Fruit fly (Drosophila melanogaster): ENCODE measurements around the gene Coq8.

Coq8 gene

dm6 chrX:12893969-12894368 is 6.9 kb downstream of the Coq8 start:
- no peak for TF ChIP-seq Dll (optimal IDR thresholded peaks at IDR 0.05)
- no peak for TF ChIP-seq psq (optimal IDR thresholded peaks at IDR 0.05)
- no peak for TF ChIP-seq usp (GFP tag; optimal IDR thresholded peaks at IDR 0.05)
- TF ChIP-seq pan (optimal IDR thresholded peaks at IDR 0.05) = no peak
- TF ChIP-seq EcR (GFP tag; optimal IDR thresholded peaks at IDR 0.05) = no peak
- TF ChIP-seq CG8478 (optimal IDR thresholded peaks at IDR 0.05) = no peak

DNA sequence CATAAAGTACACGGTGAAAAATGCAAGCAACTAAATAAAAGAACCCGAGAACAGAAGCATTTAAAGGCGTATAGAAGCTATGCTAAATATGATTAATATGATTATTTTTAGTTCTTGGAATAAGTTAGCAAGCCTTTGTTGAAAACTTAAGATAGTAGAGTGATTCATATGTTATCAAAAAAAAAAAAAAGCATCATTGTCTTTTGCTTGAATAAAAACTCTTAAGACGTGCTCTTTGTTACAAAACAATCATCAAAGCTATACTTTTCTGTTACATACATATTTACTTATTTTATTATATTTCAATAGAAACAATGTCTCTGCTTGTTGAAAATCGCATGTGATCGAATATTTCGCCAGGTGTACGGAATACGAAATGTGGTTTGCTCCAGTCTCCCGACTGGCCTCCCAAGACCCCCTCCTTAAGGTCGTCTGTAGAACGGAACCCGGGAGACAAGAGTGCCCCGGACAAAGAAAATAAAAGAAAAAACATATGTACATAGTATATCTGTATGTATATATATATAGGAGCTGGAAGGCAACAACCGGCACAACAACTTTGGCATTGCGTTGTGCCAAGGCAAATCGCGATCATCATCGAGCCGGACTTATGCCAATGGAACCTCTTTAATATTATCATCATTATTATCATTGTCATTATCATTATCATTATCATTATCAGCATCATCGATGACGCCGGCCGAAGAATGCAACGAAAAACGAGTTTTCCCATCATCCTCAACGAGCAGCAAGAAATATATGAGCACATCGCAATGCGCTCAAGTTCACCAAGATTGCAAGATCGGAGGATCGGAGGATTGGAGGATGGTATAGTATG is 9.4 kb downstream of the Coq8 start:
- no peak for TF ChIP-seq EcR (GFP tag; optimal IDR thresholded peaks at IDR 0.05)
- no peak for TF ChIP-seq psq (optimal IDR thresholded peaks at IDR 0.05)
- TF ChIP-seq CG8478 (optimal IDR thresholded peaks at IDR 0.05) = no peak
- TF ChIP-seq Dll (optimal IDR thresholded peaks at IDR 0.05) = no peak

- TF ChIP-seq CG8478 (optimal IDR thresholded peaks at IDR 0.05) = no peak
- TF ChIP-seq psq (optimal IDR thresholded peaks at IDR 0.05) = no peak
- TF ChIP-seq Dll (optimal IDR thresholded peaks at IDR 0.05) = no peak
- TF ChIP-seq usp (GFP tag; optimal IDR thresholded peaks at IDR 0.05) = no peak
- TF ChIP-seq EcR (GFP tag; optimal IDR thresholded peaks at IDR 0.05) = no peak
- no peak for TF ChIP-seq pan (optimal IDR thresholded peaks at IDR 0.05)
These were observed 10.1 kb downstream of the Coq8 start for dm6 chrX:12890826-12891175.

- TF ChIP-seq EcR (GFP tag; optimal IDR thresholded peaks at IDR 0.05) (no peak), usp (GFP tag; optimal IDR thresholded peaks at IDR 0.05) (no peak), Dll (optimal IDR thresholded peaks at IDR 0.05) (no peak)
These were observed 10.6 kb downstream of the Coq8 start for dm6 chrX:12890166-12890825.

dm6 chrX:12889075-12889474 is 11.8 kb downstream of the Coq8 start:
- TF ChIP-seq psq (optimal IDR thresholded peaks at IDR 0.05) (no peak), EcR (GFP tag; optimal IDR thresholded peaks at IDR 0.05) (no peak), pan (optimal IDR thresholded peaks at IDR 0.05) (no peak), usp (GFP tag; optimal IDR thresholded peaks at IDR 0.05) (no peak), Dll (optimal IDR thresholded peaks at IDR 0.05) (no peak), CG8478 (optimal IDR thresholded peaks at IDR 0.05) (no peak)

DNA sequence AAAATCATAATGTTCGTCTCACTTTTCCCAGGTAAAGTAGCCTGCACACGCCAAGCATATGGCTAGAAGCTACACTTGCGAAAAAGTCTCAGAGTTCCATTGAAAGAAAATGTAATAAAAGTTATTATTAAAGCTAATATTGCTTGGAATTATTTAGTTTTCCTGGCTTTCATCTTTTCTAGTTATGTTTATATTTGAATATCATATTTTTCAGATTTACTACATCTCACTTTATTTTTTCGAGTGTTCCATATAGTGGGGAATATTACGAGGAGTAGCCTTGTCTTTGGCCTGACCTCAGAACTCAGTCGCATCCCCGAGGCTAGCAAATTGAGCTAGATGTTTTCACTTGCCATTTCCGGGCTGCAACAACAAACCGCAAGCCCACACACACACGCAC is 13.4 kb downstream of the Coq8 start:
- no peak for TF ChIP-seq EcR (GFP tag; optimal IDR thresholded peaks at IDR 0.05)
- TF ChIP-seq psq (optimal IDR thresholded peaks at IDR 0.05) = no peak
- TF ChIP-seq usp (GFP tag; optimal IDR thresholded peaks at IDR 0.05) = no peak
- no peak for TF ChIP-seq pan (optimal IDR thresholded peaks at IDR 0.05)
- no peak for TF ChIP-seq CG8478 (optimal IDR thresholded peaks at IDR 0.05)
- no peak for TF ChIP-seq Dll (optimal IDR thresholded peaks at IDR 0.05)

DNA sequence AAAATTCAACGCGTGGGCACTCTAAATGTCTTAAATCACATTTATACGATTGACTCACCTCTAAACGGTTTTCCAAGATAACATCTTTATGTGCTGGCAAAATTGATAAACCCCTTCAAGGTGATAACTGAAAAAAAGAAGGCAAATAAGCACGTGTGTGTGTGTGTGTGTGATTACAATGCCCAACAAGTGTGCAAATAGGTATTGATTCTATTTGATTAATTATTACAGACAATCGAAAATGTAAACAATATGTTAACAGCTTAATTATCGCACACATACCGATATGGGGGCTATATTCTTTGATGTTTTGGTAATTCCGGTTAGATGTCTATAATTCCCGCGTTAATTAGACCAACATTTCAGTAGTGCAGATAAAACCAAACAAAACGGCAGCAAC is 14.4 kb downstream of the Coq8 start:
- TF ChIP-seq CG8478 (optimal IDR thresholded peaks at IDR 0.05) (no peak), pan (optimal IDR thresholded peaks at IDR 0.05) (no peak), Dll (optimal IDR thresholded peaks at IDR 0.05) (no peak), EcR (GFP tag; optimal IDR thresholded peaks at IDR 0.05) (no peak)

DNA sequence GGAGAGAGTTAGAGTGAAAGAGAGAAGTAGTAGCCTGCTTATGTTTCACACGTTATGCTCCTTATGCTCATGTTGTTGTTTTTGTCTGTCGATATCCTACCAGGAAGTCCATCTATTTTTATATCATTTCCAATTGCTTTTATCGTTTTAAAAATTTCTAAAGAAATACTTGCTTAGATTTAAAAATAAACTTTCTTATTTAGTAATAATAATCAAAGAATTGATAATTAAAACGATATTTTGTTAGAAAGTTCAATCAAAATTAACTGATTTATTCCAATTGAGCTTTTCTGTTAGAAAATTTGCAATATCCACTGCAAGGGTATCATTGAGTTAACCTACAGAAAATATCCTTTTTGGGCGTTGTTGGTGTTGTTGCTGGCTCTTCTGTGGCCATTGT is 31.1 kb downstream of the Coq8 start:
- TF ChIP-seq pan (optimal IDR thresholded peaks at IDR 0.05) (no peak), usp (GFP tag; optimal IDR thresholded peaks at IDR 0.05) (no peak), psq (optimal IDR thresholded peaks at IDR 0.05) (no peak), CG8478 (optimal IDR thresholded peaks at IDR 0.05) (no peak), EcR (GFP tag; optimal IDR thresholded peaks at IDR 0.05) (no peak), Dll (optimal IDR thresholded peaks at IDR 0.05) (no peak)

DNA sequence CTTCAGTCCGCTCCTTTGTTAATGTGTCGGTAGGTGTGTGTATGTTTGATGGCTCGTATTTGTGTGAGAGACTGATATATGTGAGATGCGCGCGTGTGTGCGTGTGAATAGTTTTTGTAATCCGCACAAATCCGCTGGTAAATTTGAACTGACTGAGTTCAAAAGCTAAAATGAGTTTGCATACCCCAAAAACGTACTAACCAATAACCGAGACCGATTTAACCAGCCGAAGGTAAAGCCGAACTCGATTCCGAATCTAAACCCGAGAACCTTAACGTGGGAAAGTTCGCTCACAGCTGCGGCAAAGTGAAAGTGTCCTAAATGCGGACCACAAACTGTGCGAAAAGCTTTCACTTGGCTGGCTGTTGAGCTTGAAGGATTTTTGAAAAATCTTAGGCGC is 32.3 kb downstream of the Coq8 start:
- TF ChIP-seq Dll (optimal IDR thresholded peaks at IDR 0.05) (no peak), usp (GFP tag; optimal IDR thresholded peaks at IDR 0.05) (no peak), EcR (GFP tag; optimal IDR thresholded peaks at IDR 0.05) (no peak), CG8478 (optimal IDR thresholded peaks at IDR 0.05) (no peak), psq (optimal IDR thresholded peaks at IDR 0.05) (no peak), pan (optimal IDR thresholded peaks at IDR 0.05) (no peak)

- no peak for TF ChIP-seq EcR (GFP tag; optimal IDR thresholded peaks at IDR 0.05)
- TF ChIP-seq pan (optimal IDR thresholded peaks at IDR 0.05) = no peak
- TF ChIP-seq usp (GFP tag; optimal IDR thresholded peaks at IDR 0.05) = no peak
- no peak for TF ChIP-seq psq (optimal IDR thresholded peaks at IDR 0.05)
- TF ChIP-seq CG8478 (optimal IDR thresholded peaks at IDR 0.05) = no peak
- TF ChIP-seq Dll (optimal IDR thresholded peaks at IDR 0.05) = no peak
These were observed 43.3 kb downstream of the Coq8 start, which contains the start of gene CG4661 for dm6 chrX:12857622-12858021. CG4661 (minus strand) TSS chrX:12857722.

All from whole organism.